Fruit fly (Drosophila melanogaster) whole organism, embryonic: ENCODE measurements around the gene CG43731.
A peak's percentile ranks its signal among the peaks of the same experiment; 100 is the strongest.

Experiments
- CG11093 ChIP-seq: fragments of 200-800 bp; sonication (Bioruptor generic); IDR thresholded peaks from 3 replicates; pipeline ENCODE4 v1.3.6; 2022; ENCODE audit warnings: missing biosample characterization, missing genetic modification characterization
- CG12219 ChIP-seq: fragments of 200-800 bp; sonication (Bioruptor generic); optimal IDR thresholded peaks from 3 replicates; lab custom pipeline; 2018; ENCODE audit warnings: missing biosample characterization, mild to moderate bottlenecking, missing genetic modification characterization
- CG12236 ChIP-seq: fragments of 200-800 bp; sonication (Bioruptor generic); optimal IDR thresholded peaks from 2 replicates; lab custom pipeline; 2016; ENCODE audit warnings: missing biosample characterization, missing genetic modification characterization
- dpn ChIP-seq, 2 experiments: fragments of 200-800 bp; sonication (Bioruptor generic); optimal IDR thresholded peaks; 3 replicates each; lab custom pipeline; 2016; ENCODE audit warnings: missing biosample characterization in 2 of 2, missing genetic modification characterization in 2 of 2
- lbe ChIP-seq: fragments of 200-800 bp; sonication (Bioruptor generic); optimal IDR thresholded peaks from 2 replicates; lab custom pipeline; 2016; ENCODE audit warnings: missing biosample characterization, mild to moderate bottlenecking, missing genetic modification characterization
- shn ChIP-seq: fragments of 200-800 bp; sonication (Bioruptor generic); optimal IDR thresholded peaks from 3 replicates; lab custom pipeline; 2016; ENCODE audit warnings: missing biosample characterization, missing genetic modification characterization
- zfh1 ChIP-seq: fragments of 200-800 bp; sonication (Bioruptor generic); IDR thresholded peaks from 3 replicates; pipeline ENCODE4 v1.3.6; 2022; ENCODE audit warnings: missing biosample characterization, missing genetic modification characterization

dm6 chr2L:19133465-19134365, 31.9 kb downstream of the CG43731 start, which contains the start of gene brat:
- no peak for TF ChIP-seq lbe (GFP tag; lab: Kevin White, UChicago)
- peak; percentile 62 for TF ChIP-seq shn (GFP tag; lab: Kevin White, UChicago)
- no peak for TF ChIP-seq zfh1
- no peak for TF ChIP-seq CG12236 (GFP tag; lab: Kevin White, UChicago)
- no peak for TF ChIP-seq CG11093 (GFP tag; lab: Robert Waterston, UW)
- TF ChIP-seq CG12219 (GFP tag; lab: Kevin White, UChicago): no peak
- peak; percentile 35 to 74 for TF ChIP-seq dpn (GFP tag; optimal IDR thresholded peaks at IDR 0.05; lab: Kevin White, UChicago)
